Worm (Caenorhabditis elegans) whole organism, midembryonic: Measurements from ENCODE around the gene C04G2.5.

ENCODE experiments used
- T22C8.4 ChIP-seq: fragments of 200-800 bp; sonication (Bioruptor generic); IDR thresholded peaks from 2 replicates; pipeline ENCODE4 v1.3.6; 2022; ENCODE audit warnings: missing genetic modification characterization, missing compliant biosample characterization
- cog-1 ChIP-seq: sonication (generic microtip); optimal IDR thresholded peaks from 2 replicates; lab custom pipeline; 2016; ENCODE audit warnings: missing genetic modification characterization, missing compliant biosample characterization
- flt-1 ChIP-seq: fragments of 200-800 bp; sonication (Bioruptor generic); IDR thresholded peaks from 2 replicates; pipeline ENCODE4 v1.3.6; 2022; ENCODE audit warnings: missing genetic modification characterization, missing compliant biosample characterization
- ref-1 ChIP-seq: fragments of 200-800 bp; sonication (Bioruptor generic); conservative IDR thresholded peaks from 2 replicates; pipeline ENCODE4 v1.3.6; 2022; ENCODE audit warnings: missing genetic modification reagents, missing genetic modification characterization, missing compliant biosample characterization
- tab-1 ChIP-seq: fragments of 200-800 bp; sonication (Bioruptor generic); IDR thresholded peaks from 2 replicates; pipeline ENCODE4 v1.3.6; 2022; ENCODE audit warnings: missing genetic modification characterization, missing compliant biosample characterization
- ztf-23 ChIP-seq: fragments of 200-800 bp; sonication (Bioruptor generic); IDR thresholded peaks from 2 replicates; pipeline ENCODE4 v1.3.6; 2022; ENCODE audit warnings: missing genetic modification reagents, missing genetic modification characterization, missing compliant biosample characterization

- no peak for TF ChIP-seq tab-1 (GFP tag; lab: Robert Waterston, UW)
- TF ChIP-seq T22C8.4 (GFP tag; lab: Robert Waterston, UW): no peak
- peak; percentile 61; the same call in 1 of the 2 replicates for TF ChIP-seq flt-1 (GFP tag; lab: Robert Waterston, UW)
- no peak for TF ChIP-seq ref-1
- no peak for TF ChIP-seq cog-1
- no peak for TF ChIP-seq ztf-23 (GFP tag; lab: Robert Waterston, UW)
These were observed 9.5 kb downstream of the C04G2.5 start, which contains the start of the genes col-2 and ndc-80 for ce11 chrIV:10085401-10086187.
